4 fruit fly cellular contexts compared by ENCODE assay signal in genomic region chr3L:3393951-3394834, dm6.
TF ChIP-seq lines count a peak whose summit lies in the region.

No protein-coding gene starts in this region.

- peak; percentile 33 for TF ChIP-seq CTCF in whole organism, embryonic (GFP tag; optimal IDR thresholded peaks at IDR 0.05; lab: Kevin White, UChicago)

TF ChIP-seq in whole organism, embryonic, 481 proteins besides CTCF, POLR2A, EP300 and RAD21 (continues in another document):
- TF ChIP-seq CG6683 (GFP tag; optimal IDR thresholded peaks at IDR 0.05; lab: Kevin White, UChicago) (peak; percentile 55), Doc3 (GFP tag; IDR thresholded peaks at IDR 0.05; lab: Robert Waterston, UW; ENCODE audit: partially characterized antibody) (no peak), luna (GFP tag; optimal IDR thresholded peaks at IDR 0.05; lab: Kevin White, UChicago) (no peak), B-H2 (GFP tag; optimal IDR thresholded peaks at IDR 0.05; lab: Kevin White, UChicago) (no peak), CG15479 (GFP tag; optimal IDR thresholded peaks at IDR 0.05; lab: Kevin White, UChicago) (no peak), MESR4 (GFP tag; optimal IDR thresholded peaks at IDR 0.05; lab: Kevin White, UChicago) (no peak), ham (GFP tag; IDR thresholded peaks at IDR 0.05; lab: Robert Waterston, UW) (no peak), trem (tag; optimal IDR thresholded peaks at IDR 0.05; lab: Kevin White, UChicago) (peak; percentile 78), insv (GFP tag; optimal IDR thresholded peaks at IDR 0.05; lab: Kevin White, UChicago) (no peak), CG7987 (GFP tag; optimal IDR thresholded peaks at IDR 0.05; lab: Kevin White, UChicago) (peak; percentile 12), CG13424 (tag; optimal IDR thresholded peaks at IDR 0.05; lab: Kevin White, UChicago) (peak; percentile 89), Max (GFP tag; optimal IDR thresholded peaks at IDR 0.05; lab: Kevin White, UChicago) (no peak), CG16815 (GFP tag; optimal IDR thresholded peaks at IDR 0.05; lab: Kevin White, UChicago) (no peak), Pdp1 (GFP tag; optimal IDR thresholded peaks at IDR 0.05; lab: Kevin White, UChicago) (no peak), CG12744 (GFP tag; optimal IDR thresholded peaks at IDR 0.05; lab: Kevin White, UChicago) (no peak), tap (tag; optimal IDR thresholded peaks at IDR 0.05; lab: Kevin White, UChicago) (peak; percentile 62), CG9876 (GFP tag; optimal IDR thresholded peaks at IDR 0.05; lab: Kevin White, UChicago) (no peak), CG12071 (GFP tag; optimal IDR thresholded peaks at IDR 0.05; lab: Kevin White, UChicago) (peak; percentile 19), bsh (GFP tag; optimal IDR thresholded peaks at IDR 0.05; lab: Kevin White, UChicago) (peak in 1 of 2 experiments; percentile 96), CG3407 (GFP tag; optimal IDR thresholded peaks at IDR 0.05; lab: Kevin White, UChicago) (peak; percentile 72), Sry-β (GFP tag; optimal IDR thresholded peaks at IDR 0.05; lab: Kevin White, UChicago) (peak; percentile 66), knrl (GFP tag; IDR thresholded peaks at IDR 0.05; lab: Robert Waterston, UW; ENCODE audit: partially characterized antibody) (no peak), grau (tag; optimal IDR thresholded peaks at IDR 0.05; lab: Kevin White, UChicago) (no peak)

TF ChIP-seq in whole organism, prepupa, 60 proteins besides CTCF, POLR2A, EP300 and RAD21 (continues in another document):
- TF ChIP-seq CG16779 (tag; optimal IDR thresholded peaks at IDR 0.05; lab: Kevin White, UChicago) (peak; percentile 71), CG10669 (GFP tag; optimal IDR thresholded peaks at IDR 0.05; lab: Kevin White, UChicago) (peak; percentile 88), Lpt (GFP tag; optimal IDR thresholded peaks at IDR 0.05; lab: Kevin White, UChicago) (no peak), acj6 (GFP tag; optimal IDR thresholded peaks at IDR 0.05; lab: Kevin White, UChicago) (no peak), CG6854 (GFP tag; optimal IDR thresholded peaks at IDR 0.05; lab: Kevin White, UChicago) (peak; percentile 28), CG31627 (GFP tag; optimal IDR thresholded peaks at IDR 0.05; lab: Kevin White, UChicago) (no peak), CG4318 (GFP tag; optimal IDR thresholded peaks at IDR 0.05; lab: Kevin White, UChicago) (no peak), topi (GFP tag; optimal IDR thresholded peaks at IDR 0.05; lab: Kevin White, UChicago) (peak; percentile 94), Blimp-1 (GFP tag; optimal IDR thresholded peaks at IDR 0.05; lab: Kevin White, UChicago) (peak; percentile 85), Hr4 (GFP tag; optimal IDR thresholded peaks at IDR 0.05; lab: Kevin White, UChicago) (no peak), Ets96B (tag; optimal IDR thresholded peaks at IDR 0.05; lab: Kevin White, UChicago) (peak; percentile 93), OdsH (GFP tag; optimal IDR thresholded peaks at IDR 0.05; lab: Kevin White, UChicago) (no peak), CG7368 (GFP tag; optimal IDR thresholded peaks at IDR 0.05; lab: Kevin White, UChicago) (no peak), CG11762 (GFP tag; optimal IDR thresholded peaks at IDR 0.05; lab: Kevin White, UChicago; ENCODE audit: insufficient read depth) (no peak), CG10631 (GFP tag; optimal IDR thresholded peaks at IDR 0.05; lab: Kevin White, UChicago) (peak; percentile 95), CG15336 (GFP tag; IDR thresholded peaks at IDR 0.05; lab: Robert Waterston, UW) (peak; percentile 14), vri (GFP tag; optimal IDR thresholded peaks at IDR 0.05; lab: Kevin White, UChicago) (no peak), dsx (GFP tag; optimal IDR thresholded peaks at IDR 0.05; lab: Kevin White, UChicago; ENCODE audit: poor library complexity, severe bottlenecking) (no peak), salr (GFP tag; optimal IDR thresholded peaks at IDR 0.05; lab: Kevin White, UChicago) (peak; percentile 66 to 93), CG8119 (GFP tag; IDR thresholded peaks at IDR 0.05; lab: Robert Waterston, UW) (no peak; the same call in none of the 3 replicates), CG11294 (GFP tag; IDR thresholded peaks at IDR 0.05; lab: Robert Waterston, UW) (peak; percentile 59), esn (GFP tag; optimal IDR thresholded peaks at IDR 0.05; lab: Kevin White, UChicago) (peak; percentile 95), CG6276 (GFP tag; optimal IDR thresholded peaks at IDR 0.05; lab: Kevin White, UChicago) (peak; percentile 86)

TF ChIP-seq in whole organism, pupa, 21 proteins besides CTCF, POLR2A, EP300 and RAD21:
- TF ChIP-seq CG14655 (GFP tag; optimal IDR thresholded peaks at IDR 0.05; lab: Kevin White, UChicago) (peak; percentile 96), CG10348 (GFP tag; IDR thresholded peaks at IDR 0.05; lab: Robert Waterston, UW) (no peak), CG13204 (GFP tag; optimal IDR thresholded peaks at IDR 0.05; lab: Kevin White, UChicago) (no peak), rn (GFP tag; IDR thresholded peaks at IDR 0.05; lab: Robert Waterston, UW) (peak; percentile 87), CG32121 (GFP tag; IDR thresholded peaks at IDR 0.05; lab: Robert Waterston, UW) (no peak; the same call in 1 of the 2 replicates), CG4496 (GFP tag; IDR thresholded peaks at IDR 0.05; lab: Robert Waterston, UW) (peak; percentile 85), CG8159 (tag; optimal IDR thresholded peaks at IDR 0.05; lab: Kevin White, UChicago) (peak; percentile 95), EcR (GFP tag; optimal IDR thresholded peaks at IDR 0.05; lab: Kevin White, UChicago) (peak; percentile 94), D1 (tag; optimal IDR thresholded peaks at IDR 0.05; lab: Kevin White, UChicago) (peak; percentile 77), CG17806 (tag; optimal IDR thresholded peaks at IDR 0.05; lab: Kevin White, UChicago) (peak; percentile 91), CG9948 (tag; optimal IDR thresholded peaks at IDR 0.05; lab: Kevin White, UChicago) (peak; percentile 88), CG12605 (GFP tag; IDR thresholded peaks at IDR 0.05; lab: Robert Waterston, UW) (peak; percentile 58), Ets98B (GFP tag; IDR thresholded peaks at IDR 0.05; lab: Robert Waterston, UW) (peak; percentile 8), CG8301 (tag; optimal IDR thresholded peaks at IDR 0.05; lab: Kevin White, UChicago) (peak; percentile 87)
TF ChIP-seq in whole organism, pupa: peak in this region for 11.

TF ChIP-seq in whole organism, wandering third instar larva, 38 proteins besides CTCF, POLR2A, EP300 and RAD21:
- TF ChIP-seq N (GFP tag; optimal IDR thresholded peaks at IDR 0.05; lab: Kevin White, UChicago): no peak
- TF ChIP-seq pan (optimal IDR thresholded peaks at IDR 0.05; lab: Kevin White, UChicago): no peak
- peak; percentile 36 to 93 for TF ChIP-seq foxo (GFP tag; optimal IDR thresholded peaks at IDR 0.05; lab: Kevin White, UChicago)
- peak; percentile 98 for TF ChIP-seq psq (GFP tag; optimal IDR thresholded peaks at IDR 0.05; lab: Kevin White, UChicago)
- peak; percentile 81 for TF ChIP-seq Jra (GFP tag; optimal IDR thresholded peaks at IDR 0.05; lab: Kevin White, UChicago)
- no peak for TF ChIP-seq Rel (GFP tag; optimal IDR thresholded peaks at IDR 0.05; lab: Kevin White, UChicago)
- TF ChIP-seq Rel (tag; optimal IDR thresholded peaks at IDR 0.05; lab: Kevin White, UChicago): peak; percentile 84
- TF ChIP-seq CG9705 (GFP tag; optimal IDR thresholded peaks at IDR 0.05; lab: Kevin White, UChicago): peak; percentile 90
- TF ChIP-seq Sp1 (GFP tag; optimal IDR thresholded peaks at IDR 0.05; lab: Kevin White, UChicago): peak; percentile 95
- TF ChIP-seq Abd-B (GFP tag; optimal IDR thresholded peaks at IDR 0.05; lab: Kevin White, UChicago): no peak
- no peak for TF ChIP-seq rgr (GFP tag; optimal IDR thresholded peaks at IDR 0.05; lab: Kevin White, UChicago)
- peak; percentile 26 for TF ChIP-seq sage (GFP tag; optimal IDR thresholded peaks at IDR 0.05; lab: Kevin White, UChicago)
- TF ChIP-seq fru (GFP tag; optimal IDR thresholded peaks at IDR 0.05; lab: Kevin White, UChicago): peak; percentile 97
- TF ChIP-seq HLH106 (tag; optimal IDR thresholded peaks at IDR 0.05; lab: Kevin White, UChicago): peak; percentile 95
- TF ChIP-seq dmrt93B (GFP tag; optimal IDR thresholded peaks at IDR 0.05; lab: Kevin White, UChicago): peak; percentile 75
- peak; percentile 99 for TF ChIP-seq woc (GFP tag; optimal IDR thresholded peaks at IDR 0.05; lab: Kevin White, UChicago)
- TF ChIP-seq OdsH (GFP tag; optimal IDR thresholded peaks at IDR 0.05; lab: Kevin White, UChicago): no peak
- TF ChIP-seq CrebA (GFP tag; optimal IDR thresholded peaks at IDR 0.05; lab: Kevin White, UChicago; ENCODE audit: borderline replicate concordance): no peak
- no peak for TF ChIP-seq h (GFP tag; optimal IDR thresholded peaks at IDR 0.05; lab: Kevin White, UChicago)
- TF ChIP-seq Hnf4 (GFP tag; optimal IDR thresholded peaks at IDR 0.05; lab: Kevin White, UChicago): peak; percentile 55
- peak; percentile 64 for TF ChIP-seq Dfd (GFP tag; optimal IDR thresholded peaks at IDR 0.05; lab: Kevin White, UChicago)
- peak; percentile 85 for TF ChIP-seq CG32264 (GFP tag; optimal IDR thresholded peaks at IDR 0.05; lab: Kevin White, UChicago)
TF ChIP-seq in whole organism, wandering third instar larva: peak in this region for 14.

Comparison
In these comparisons a context has a peak if more than half of its experiments do, and no peak if none do; other contexts are left out.
1. Of the 7 proteins assayed by ChIP-seq in both whole organism, embryonic and whole organism, prepupa: peak only in whole organism, embryonic: Sox102F; only in whole organism, prepupa: CG16779, CG6854 and Gug; in both: Blimp-1; in neither: 2.